Worm (Caenorhabditis elegans) whole organism, late embryonic: ENCODE results near the gene vap-2.

ENCODE experiments used
- F13H6.1 ChIP-seq: sonication (generic microtip); optimal IDR thresholded peaks from 2 replicates; lab custom pipeline; 2016; ENCODE audit warnings: missing genetic modification characterization, missing compliant biosample characterization
- K09A11.1 ChIP-seq: sonication (generic microtip); optimal IDR thresholded peaks from 2 replicates; lab custom pipeline; 2017; ENCODE audit warnings: antibody characterized with exemption, mild to moderate bottlenecking, missing genetic modification characterization, missing compliant biosample characterization; ENCODE audit not compliant: insufficient read depth
- Y22D7AL.16 ChIP-seq: sonication (generic microtip); optimal IDR thresholded peaks from 2 replicates; lab custom pipeline; 2016; ENCODE audit warnings: missing genetic modification characterization, missing compliant biosample characterization
- ahr-1 ChIP-seq: sonication (generic microtip); optimal IDR thresholded peaks from 2 replicates; lab custom pipeline; 2016; ENCODE audit warnings: missing genetic modification characterization, missing compliant biosample characterization
- ceh-18 ChIP-seq: sonication (generic microtip); optimal IDR thresholded peaks from 2 replicates; lab custom pipeline; 2016; ENCODE audit warnings: missing genetic modification characterization, missing compliant biosample characterization
- ceh-19 ChIP-seq: fragments of 200-800 bp; sonication (Bioruptor generic); optimal IDR thresholded peaks from 2 replicates; lab custom pipeline; 2018; ENCODE audit warnings: mild to moderate bottlenecking, missing genetic modification characterization, missing compliant biosample characterization
- ceh-30 ChIP-seq: fragments of 150-350 bp; optimal IDR thresholded peaks from 2 replicates; lab custom pipeline; 2014; ENCODE audit warnings: missing biosample characterization, missing genetic modification characterization
- ceh-34 ChIP-seq: sonication (generic microtip); optimal IDR thresholded peaks from 2 replicates; lab custom pipeline; 2016; ENCODE audit warnings: mild to moderate bottlenecking, missing genetic modification characterization, missing compliant biosample characterization
- ceh-45 ChIP-seq: fragments of 200-800 bp; sonication (Bioruptor generic); IDR thresholded peaks from 2 replicates; pipeline ENCODE4 v1.3.6; 2022; ENCODE audit warnings: missing genetic modification reagents, missing genetic modification characterization, missing compliant biosample characterization
- dmd-4 ChIP-seq: sonication (generic microtip); optimal IDR thresholded peaks from 2 replicates; lab custom pipeline; 2016; ENCODE audit warnings: borderline replicate concordance, missing genetic modification characterization, missing compliant biosample characterization
- dve-1 ChIP-seq: sonication (generic microtip); optimal IDR thresholded peaks from 2 replicates; lab custom pipeline; 2017; ENCODE audit warnings: antibody characterized with exemption, mild to moderate bottlenecking, missing genetic modification characterization, missing compliant biosample characterization
- elt-2 ChIP-seq: sonication (generic microtip); optimal IDR thresholded peaks from 2 replicates; lab custom pipeline; 2016; ENCODE audit warnings: missing genetic modification reagents, missing genetic modification characterization, missing compliant biosample characterization
- elt-4 ChIP-seq: sonication (generic microtip); optimal IDR thresholded peaks from 2 replicates; lab custom pipeline; 2016; ENCODE audit warnings: missing genetic modification characterization, missing compliant biosample characterization
- ets-4 ChIP-seq: sonication (generic microtip); optimal IDR thresholded peaks from 2 replicates; lab custom pipeline; 2016; ENCODE audit warnings: missing genetic modification characterization, missing compliant biosample characterization
- eyg-1 ChIP-seq: sonication (generic microtip); optimal IDR thresholded peaks from 2 replicates; lab custom pipeline; 2016; ENCODE audit warnings: missing genotype, missing genetic modification characterization, missing compliant biosample characterization
- fax-1 ChIP-seq: sonication (generic microtip); optimal IDR thresholded peaks from 2 replicates; lab custom pipeline; 2016; ENCODE audit warnings: missing genotype, missing genetic modification characterization, missing compliant biosample characterization
- fkh-10 ChIP-seq: fragments of 150-350 bp; optimal IDR thresholded peaks from 2 replicates; lab custom pipeline; 2014; ENCODE audit warnings: missing biosample characterization, missing genetic modification reagents, missing genetic modification characterization
- fkh-6 ChIP-seq: sonication (generic microtip); optimal IDR thresholded peaks from 2 replicates; lab custom pipeline; 2016; ENCODE audit warnings: missing genetic modification characterization, missing compliant biosample characterization
- hlh-15 ChIP-seq: sonication (generic microtip); optimal IDR thresholded peaks from 2 replicates; lab custom pipeline; 2016; ENCODE audit warnings: missing genetic modification characterization, missing compliant biosample characterization
- hlh-30 ChIP-seq: sonication (generic microtip); optimal IDR thresholded peaks from 2 replicates; lab custom pipeline; 2017; ENCODE audit warnings: antibody characterized with exemption, missing genetic modification characterization, missing compliant biosample characterization; ENCODE audit not compliant: insufficient read depth
- hlh-6 ChIP-seq: sonication (generic microtip); optimal IDR thresholded peaks from 2 replicates; lab custom pipeline; 2016; ENCODE audit warnings: missing genotype, missing genetic modification characterization, missing compliant biosample characterization
- lim-6 ChIP-seq: sonication (generic microtip); optimal IDR thresholded peaks from 2 replicates; lab custom pipeline; 2016; ENCODE audit warnings: missing genetic modification characterization, missing compliant biosample characterization
- lin-11 ChIP-seq: fragments of 200-800 bp; sonication (Bioruptor generic); optimal IDR thresholded peaks from 2 replicates; lab custom pipeline; 2018; ENCODE audit warnings: mild to moderate bottlenecking, missing genetic modification characterization, missing compliant biosample characterization
- madf-2 ChIP-seq: sonication (generic microtip); optimal IDR thresholded peaks from 2 replicates; lab custom pipeline; 2017; ENCODE audit warnings: missing genetic modification characterization, missing compliant biosample characterization
- mec-3 ChIP-seq: sonication (generic microtip); optimal IDR thresholded peaks from 2 replicates; lab custom pipeline; 2016; ENCODE audit warnings: borderline replicate concordance, missing genetic modification characterization, missing compliant biosample characterization
- nfya-1 ChIP-seq: sonication (generic microtip); optimal IDR thresholded peaks from 2 replicates; lab custom pipeline; 2017; ENCODE audit warnings: missing genetic modification characterization, mild to moderate bottlenecking, missing compliant biosample characterization, antibody characterized with exemption, moderate library complexity
- nhr-11 ChIP-seq: fragments of 150-350 bp; optimal IDR thresholded peaks from 2 replicates; lab custom pipeline; 2014; ENCODE audit warnings: missing biosample characterization, missing genetic modification characterization
- npax-4 ChIP-seq: sonication (generic microtip); optimal IDR thresholded peaks from 2 replicates; lab custom pipeline; 2016; ENCODE audit warnings: missing genetic modification characterization, missing compliant biosample characterization
- pag-3 ChIP-seq: sonication (generic microtip); optimal IDR thresholded peaks from 2 replicates; lab custom pipeline; 2016; ENCODE audit warnings: missing compliant biosample characterization, missing genetic modification characterization, borderline replicate concordance
- pax-1 ChIP-seq: fragments of 150-350 bp; optimal IDR thresholded peaks from 2 replicates; lab custom pipeline; 2014; ENCODE audit warnings: missing biosample characterization, missing genetic modification characterization
- pha-2 ChIP-seq: sonication (generic microtip); optimal IDR thresholded peaks from 2 replicates; lab custom pipeline; 2017; ENCODE audit warnings: mild to moderate bottlenecking, missing genetic modification characterization, missing compliant biosample characterization
- pha-4 ChIP-seq: fragments of 150-350 bp; optimal IDR thresholded peaks from 2 replicates; lab custom pipeline; 2018; ENCODE audit warnings: missing biosample characterization, missing genetic modification reagents, missing genetic modification characterization
- pros-1 ChIP-seq: fragments of 150-350 bp; optimal IDR thresholded peaks from 2 replicates; lab custom pipeline; 2014; ENCODE audit warnings: missing biosample characterization, missing genetic modification reagents, missing genetic modification characterization
- rnt-1 ChIP-seq: sonication (generic microtip); optimal IDR thresholded peaks from 2 replicates; lab custom pipeline; 2016; ENCODE audit warnings: missing genetic modification characterization, missing compliant biosample characterization
- sdc-2 ChIP-seq: sonication (generic microtip); optimal IDR thresholded peaks from 2 replicates; lab custom pipeline; 2016; ENCODE audit warnings: missing genotype, missing genetic modification characterization, missing compliant biosample characterization
- sox-4 ChIP-seq: sonication (generic microtip); optimal IDR thresholded peaks from 2 replicates; lab custom pipeline; 2017; ENCODE audit warnings: mild to moderate bottlenecking, missing genetic modification characterization, inconsistent platforms, missing compliant biosample characterization
- syd-9 ChIP-seq: sonication (generic microtip); optimal IDR thresholded peaks from 2 replicates; lab custom pipeline; 2016; ENCODE audit warnings: mild to moderate bottlenecking, missing genetic modification characterization, moderate library complexity, missing compliant biosample characterization
- tbx-2 ChIP-seq: sonication (generic microtip); optimal IDR thresholded peaks from 2 replicates; lab custom pipeline; 2016; ENCODE audit warnings: missing genetic modification characterization, missing compliant biosample characterization
- ttx-3 ChIP-seq: sonication (generic microtip); optimal IDR thresholded peaks from 2 replicates; lab custom pipeline; 2016; ENCODE audit warnings: missing genetic modification reagents, missing genetic modification characterization, missing compliant biosample characterization
- unc-55 ChIP-seq: sonication (generic microtip); optimal IDR thresholded peaks from 2 replicates; lab custom pipeline; 2017; ENCODE audit warnings: missing biosample characterization, missing genetic modification reagents, missing genetic modification characterization
- unc-86 ChIP-seq: sonication (generic microtip); optimal IDR thresholded peaks from 2 replicates; lab custom pipeline; 2016; ENCODE audit warnings: missing genetic modification characterization, missing compliant biosample characterization
- zip-5 ChIP-seq: sonication (generic microtip); optimal IDR thresholded peaks from 2 replicates; lab custom pipeline; 2016; ENCODE audit warnings: missing genetic modification characterization, missing compliant biosample characterization
- ztf-16 ChIP-seq: sonication (generic microtip); optimal IDR thresholded peaks from 2 replicates; lab custom pipeline; 2017; ENCODE audit warnings: missing genetic modification characterization, missing compliant biosample characterization

vap-2 gene

ce11 chrX:10783822-10784221 is 8.5 kb downstream of the vap-2 start, which contains the start of gene clc-4:
Gene clc-4, minus strand, starts transcription at chrX:10783922.
- TF ChIP-seq dve-1 (tag; lab: Kevin White, UChicago) (no peak), ceh-34 (tag; lab: Kevin White, UChicago) (no peak), hlh-6 (tag; lab: Kevin White, UChicago) (no peak), F13H6.1 (tag; lab: Kevin White, UChicago) (no peak), sdc-2 (no peak), hlh-15 (tag; lab: Kevin White, UChicago) (no peak), eyg-1 (tag; lab: Kevin White, UChicago) (no peak)
- TF ChIP-seq, all 69 proteins: peak for 0

ce11 chrX:10780542-10781266 is 11.6 kb downstream of the vap-2 start:
- no peak for TF ChIP-seq dmd-4
- TF ChIP-seq elt-2 (tag; lab: Kevin White, UChicago): peak; percentile 12

ce11 chrX:10774865-10775264 is 17.5 kb downstream of the vap-2 start:
- no peak for TF ChIP-seq pax-1 (tag; lab: Kevin White, UChicago)

- TF ChIP-seq unc-55 (GFP tag; lab: Kevin White, UChicago): no peak
- no peak for TF ChIP-seq zip-5 (tag; lab: Kevin White, UChicago)
- TF ChIP-seq ceh-45 (GFP tag; lab: Robert Waterston, UW): no peak
- TF ChIP-seq pha-2: no peak
- TF ChIP-seq nfya-1 (tag; lab: Kevin White, UChicago): no peak
- no peak for TF ChIP-seq rnt-1 (tag; lab: Kevin White, UChicago)
- no peak for TF ChIP-seq Y22D7AL.16
- TF ChIP-seq ceh-18: no peak
- no peak for TF ChIP-seq ttx-3 (tag; lab: Kevin White, UChicago)
- no peak for TF ChIP-seq K09A11.1 (tag; lab: Kevin White, UChicago)
- no peak for TF ChIP-seq fkh-10 (GFP tag; lab: Kevin White, UChicago)
- TF ChIP-seq fkh-6 (tag; lab: Kevin White, UChicago): no peak
- no peak for TF ChIP-seq ceh-19
- no peak for TF ChIP-seq pros-1 (tag; lab: Kevin White, UChicago)
- no peak for TF ChIP-seq ahr-1 (tag; lab: Kevin White, UChicago)
- no peak for TF ChIP-seq F13H6.1 (tag; lab: Kevin White, UChicago)
- TF ChIP-seq ztf-16 (tag; lab: Kevin White, UChicago): no peak
- no peak for TF ChIP-seq pha-4 (tag; lab: Kevin White, UChicago)
- no peak for TF ChIP-seq dmd-4
- no peak for TF ChIP-seq npax-4 (tag; lab: Kevin White, UChicago)
These were observed 19.6 kb downstream of the vap-2 start for ce11 chrX:10772763-10773162.

ce11 chrX:10772165-10772584 is 20.2 kb downstream of the vap-2 start:
- no peak for TF ChIP-seq unc-86 (tag; lab: Kevin White, UChicago)
- no peak for TF ChIP-seq hlh-30 (tag; lab: Kevin White, UChicago)
- no peak for TF ChIP-seq madf-2 (tag; lab: Kevin White, UChicago)
- TF ChIP-seq pha-2: no peak
- TF ChIP-seq K09A11.1 (tag; lab: Kevin White, UChicago): no peak
- TF ChIP-seq tbx-2: peak; percentile 22
- TF ChIP-seq elt-2 (tag; lab: Kevin White, UChicago): peak; percentile 10
- TF ChIP-seq rnt-1 (tag; lab: Kevin White, UChicago): peak; percentile 40
- TF ChIP-seq dmd-4: no peak
- no peak for TF ChIP-seq lin-11 (tag; lab: Kevin White, UChicago)
- TF ChIP-seq lim-6 (tag; lab: Kevin White, UChicago): no peak
- no peak for TF ChIP-seq elt-4
- no peak for TF ChIP-seq dve-1 (tag; lab: Kevin White, UChicago)
- TF ChIP-seq mec-3 (tag; lab: Kevin White, UChicago): no peak
- no peak for TF ChIP-seq pha-4 (tag; lab: Kevin White, UChicago)
- no peak for TF ChIP-seq nhr-11 (tag; lab: Kevin White, UChicago)
- TF ChIP-seq ceh-18: peak; percentile 81
- no peak for TF ChIP-seq fkh-10 (GFP tag; lab: Kevin White, UChicago)
- no peak for TF ChIP-seq zip-5 (tag; lab: Kevin White, UChicago)
- TF ChIP-seq fax-1 (tag; lab: Kevin White, UChicago): no peak
- TF ChIP-seq sox-4 (tag; lab: Kevin White, UChicago): no peak
- no peak for TF ChIP-seq syd-9 (tag; lab: Kevin White, UChicago)
- no peak for TF ChIP-seq ceh-34 (tag; lab: Kevin White, UChicago)
- no peak for TF ChIP-seq ceh-30 (tag; lab: Kevin White, UChicago)
- no peak for TF ChIP-seq pag-3 (tag; lab: Kevin White, UChicago)
- peak; percentile 36 for TF ChIP-seq nfya-1 (tag; lab: Kevin White, UChicago)
- TF ChIP-seq ets-4 (tag; lab: Kevin White, UChicago): no peak
